Fruit fly (Drosophila melanogaster): ENCODE data around the gene Grp170.

Gene Grp170

dm6 chrX:2286985-2287384 is 12.1 kb upstream of the Grp170 start:
- peak; percentile 32 for TF ChIP-seq tj (GFP tag; optimal IDR thresholded peaks at IDR 0.05)
- no peak for TF ChIP-seq CG7045 (GFP tag; optimal IDR thresholded peaks at IDR 0.05)

dm6 chrX:2286255-2286654 is 11.4 kb upstream of the Grp170 start:
- TF ChIP-seq Mnt (GFP tag; optimal IDR thresholded peaks at IDR 0.05) (peak; percentile 79), CG7101 (tag; optimal IDR thresholded peaks at IDR 0.05) (no peak), cic (GFP tag; optimal IDR thresholded peaks at IDR 0.05) (peak; percentile 62), CG5204 (GFP tag; optimal IDR thresholded peaks at IDR 0.05) (no peak), pad (GFP tag; optimal IDR thresholded peaks at IDR 0.05) (peak; percentile 11)

dm6 chrX:2283470-2283869 is 8.6 kb upstream of the Grp170 start:
- no peak for TF ChIP-seq CG12768 (GFP tag; optimal IDR thresholded peaks at IDR 0.05)
- TF ChIP-seq CG5204 (GFP tag; optimal IDR thresholded peaks at IDR 0.05): no peak
- TF ChIP-seq tj (GFP tag; optimal IDR thresholded peaks at IDR 0.05): no peak
- no peak for TF ChIP-seq Crg-1 (GFP tag; optimal IDR thresholded peaks at IDR 0.05)
- no peak for TF ChIP-seq CG7101 (tag; optimal IDR thresholded peaks at IDR 0.05)
- TF ChIP-seq CG33017 (tag; optimal IDR thresholded peaks at IDR 0.05): no peak
- no peak for TF ChIP-seq Clk (GFP tag; optimal IDR thresholded peaks at IDR 0.05)
- TF ChIP-seq cnc (optimal IDR thresholded peaks at IDR 0.05): no peak

dm6 chrX:2278782-2279304 is 4.0 kb upstream of the Grp170 start:
- no peak for TF ChIP-seq pad (GFP tag; optimal IDR thresholded peaks at IDR 0.05)
- no peak for TF ChIP-seq cic (GFP tag; optimal IDR thresholded peaks at IDR 0.05)

- no peak for TF ChIP-seq kay (GFP tag; ENCODE audit: borderline replicate concordance)
- no peak for TF ChIP-seq CG12768 (GFP tag; optimal IDR thresholded peaks at IDR 0.05)
- peak; percentile 95 for TF ChIP-seq tj (GFP tag; optimal IDR thresholded peaks at IDR 0.05)
- no peak for TF ChIP-seq CG5204 (GFP tag; optimal IDR thresholded peaks at IDR 0.05)
Observed at dm6 chrX:2275249-2275872, 493 bp upstream of the Grp170 start, which contains the start of gene Vml. Gene Vml, plus strand, starts transcription at chrX:2275822.

dm6 chrX:2270557-2270930 is 4.3 kb downstream of the Grp170 start, which contains the start of gene CG2924:
Gene CG2924, minus strand, starts transcription at chrX:2270761.
- TF ChIP-seq cic (GFP tag; optimal IDR thresholded peaks at IDR 0.05) (peak; percentile 44), pad (GFP tag; optimal IDR thresholded peaks at IDR 0.05) (no peak), CG11617 (GFP tag; optimal IDR thresholded peaks at IDR 0.05) (no peak), kay (GFP tag; ENCODE audit: borderline replicate concordance) (peak; percentile 51), Mnt (GFP tag; optimal IDR thresholded peaks at IDR 0.05) (peak; percentile 81), toe (GFP tag; optimal IDR thresholded peaks at IDR 0.05) (peak; percentile 43), cnc (optimal IDR thresholded peaks at IDR 0.05) (no peak), bab1 (GFP tag; optimal IDR thresholded peaks at IDR 0.05) (peak; percentile 92), CG7045 (GFP tag; optimal IDR thresholded peaks at IDR 0.05) (no peak), Hr96 (GFP tag; optimal IDR thresholded peaks at IDR 0.05) (no peak), Crg-1 (GFP tag; optimal IDR thresholded peaks at IDR 0.05) (peak; percentile 63), CG1620 (GFP tag; optimal IDR thresholded peaks at IDR 0.05) (peak; percentile 82), CG5204 (GFP tag; optimal IDR thresholded peaks at IDR 0.05) (no peak), tj (GFP tag; optimal IDR thresholded peaks at IDR 0.05) (peak; percentile 87), CG33017 (tag; optimal IDR thresholded peaks at IDR 0.05) (no peak), CG12768 (GFP tag; optimal IDR thresholded peaks at IDR 0.05) (no peak), CG7101 (tag; optimal IDR thresholded peaks at IDR 0.05) (peak; percentile 62), CG14711 (tag; optimal IDR thresholded peaks at IDR 0.05) (peak; percentile 42), ovo (GFP tag; optimal IDR thresholded peaks at IDR 0.05) (peak; percentile 63), Clk (GFP tag; optimal IDR thresholded peaks at IDR 0.05) (peak; percentile 12)

dm6 chrX:2269822-2270556 is 4.9 kb downstream of the Grp170 start:
- TF ChIP-seq bab1 (GFP tag; optimal IDR thresholded peaks at IDR 0.05) (no peak), tj (GFP tag; optimal IDR thresholded peaks at IDR 0.05) (peak; percentile 87), CG33017 (tag; optimal IDR thresholded peaks at IDR 0.05) (no peak), CG11617 (GFP tag; optimal IDR thresholded peaks at IDR 0.05) (peak; percentile 59), CG12768 (GFP tag; optimal IDR thresholded peaks at IDR 0.05) (peak; percentile 3), CG14711 (tag; optimal IDR thresholded peaks at IDR 0.05) (no peak), toe (GFP tag; optimal IDR thresholded peaks at IDR 0.05) (peak; percentile 17), ovo (GFP tag; optimal IDR thresholded peaks at IDR 0.05) (peak; percentile 64), pad (GFP tag; optimal IDR thresholded peaks at IDR 0.05) (peak; percentile 79), Clk (GFP tag; optimal IDR thresholded peaks at IDR 0.05) (no peak), CG5204 (GFP tag; optimal IDR thresholded peaks at IDR 0.05) (no peak), cnc (optimal IDR thresholded peaks at IDR 0.05) (no peak), CG7045 (GFP tag; optimal IDR thresholded peaks at IDR 0.05) (no peak), cic (GFP tag; optimal IDR thresholded peaks at IDR 0.05) (no peak), Crg-1 (GFP tag; optimal IDR thresholded peaks at IDR 0.05) (no peak), Mnt (GFP tag; optimal IDR thresholded peaks at IDR 0.05) (peak; percentile 44), CG7101 (tag; optimal IDR thresholded peaks at IDR 0.05) (peak; percentile 25), CG1620 (GFP tag; optimal IDR thresholded peaks at IDR 0.05) (no peak), Hr96 (GFP tag; optimal IDR thresholded peaks at IDR 0.05) (peak; percentile 63), kay (GFP tag; ENCODE audit: borderline replicate concordance) (no peak)

All from whole organism, adult.